Fruit fly (Drosophila melanogaster) whole organism, prepupa: ENCODE data around the gene CG32548.
A peak's percentile ranks its signal among the peaks of the same experiment; 100 is the strongest.

Experiments used
- Blimp-1 ChIP-seq: fragments of 200-800 bp; sonication (Bioruptor generic); optimal IDR thresholded peaks from 3 replicates; lab custom pipeline; 2017; ENCODE audit warnings: missing biosample characterization, missing genetic modification characterization, mild to moderate bottlenecking, moderate library complexity, missing genetic modification reagents
- CG10631 ChIP-seq: fragments of 200-800 bp; sonication (Bioruptor generic); optimal IDR thresholded peaks from 2 replicates; lab custom pipeline; 2016; ENCODE audit warnings: missing biosample characterization, missing genetic modification characterization
- CG11762 ChIP-seq: fragments of 200-800 bp; sonication (Bioruptor generic); optimal IDR thresholded peaks from 3 replicates; lab custom pipeline; 2016; ENCODE audit warnings: missing biosample characterization, missing genetic modification characterization; ENCODE audit not compliant: insufficient read depth
- CG11902 ChIP-seq: fragments of 200-800 bp; sonication (Bioruptor generic); optimal IDR thresholded peaks from 3 replicates; lab custom pipeline; 2016; ENCODE audit warnings: missing biosample characterization, missing genetic modification characterization
- CG15336 ChIP-seq: fragments of 200-800 bp; sonication (Bioruptor generic); IDR thresholded peaks from 2 replicates; pipeline ENCODE4 v1.3.6; 2022; ENCODE audit warnings: missing biosample characterization, missing genetic modification characterization
- CG1621 ChIP-seq: fragments of 200-800 bp; sonication (Bioruptor generic); optimal IDR thresholded peaks from 3 replicates; lab custom pipeline; 2018; ENCODE audit warnings: missing biosample characterization, mild to moderate bottlenecking, missing genetic modification characterization
- CG16779 ChIP-seq: fragments of 200-800 bp; sonication (Bioruptor generic); optimal IDR thresholded peaks from 3 replicates; lab custom pipeline; 2017; ENCODE audit warnings: missing biosample characterization, mild to moderate bottlenecking, missing genetic modification characterization
- CG3032 ChIP-seq: fragments of 200-800 bp; optimal IDR thresholded peaks from 2 replicates; lab custom pipeline; 2019; ENCODE audit warnings: missing biosample characterization, mild to moderate bottlenecking, missing genetic modification characterization, moderate library complexity
- CG32006 ChIP-seq: fragments of 200-800 bp; sonication (Bioruptor generic); optimal IDR thresholded peaks from 3 replicates; lab custom pipeline; 2017; ENCODE audit warnings: missing biosample characterization, mild to moderate bottlenecking, missing genetic modification characterization
- CG34406 ChIP-seq: fragments of 200-800 bp; sonication (Bioruptor generic); optimal IDR thresholded peaks from 3 replicates; lab custom pipeline; 2016; ENCODE audit warnings: missing biosample characterization, missing genetic modification characterization
- CG6163 ChIP-seq: fragments of 200-800 bp; sonication (Bioruptor generic); IDR thresholded peaks from 3 replicates; pipeline ENCODE4 v1.3.6; 2022; ENCODE audit warnings: missing biosample characterization, missing genetic modification characterization
- CG6276 ChIP-seq: fragments of 200-800 bp; sonication (Bioruptor generic); optimal IDR thresholded peaks from 2 replicates; lab custom pipeline; 2017; ENCODE audit warnings: missing biosample characterization, mild to moderate bottlenecking, missing genetic modification characterization
- CG6792 ChIP-seq: fragments of 200-800 bp; sonication (Bioruptor generic); optimal IDR thresholded peaks from 3 replicates; lab custom pipeline; 2016; ENCODE audit warnings: missing biosample characterization, missing genetic modification characterization
- CG6808 ChIP-seq: fragments of 200-800 bp; sonication (Bioruptor generic); optimal IDR thresholded peaks from 3 replicates; lab custom pipeline; 2017; ENCODE audit warnings: missing biosample characterization, missing genetic modification characterization, mild to moderate bottlenecking, moderate library complexity, missing genetic modification reagents
- CG8319 ChIP-seq: fragments of 200-800 bp; sonication (Bioruptor generic); optimal IDR thresholded peaks from 3 replicates; lab custom pipeline; 2016; ENCODE audit warnings: missing biosample characterization, missing genetic modification characterization
- CG8632 ChIP-seq: fragments of 200-800 bp; sonication (Bioruptor generic); optimal IDR thresholded peaks from 3 replicates; lab custom pipeline; 2016; ENCODE audit warnings: missing biosample characterization, missing genetic modification characterization
- CG9139 ChIP-seq: fragments of 200-800 bp; sonication (Bioruptor generic); optimal IDR thresholded peaks from 3 replicates; lab custom pipeline; 2017; ENCODE audit warnings: missing biosample characterization, mild to moderate bottlenecking, missing genetic modification characterization
- Eip75B ChIP-seq: fragments of 200-800 bp; sonication (Bioruptor generic); optimal IDR thresholded peaks from 3 replicates; lab custom pipeline; 2016; ENCODE audit warnings: missing biosample characterization, missing genetic modification characterization
- Eip78C ChIP-seq: fragments of 200-800 bp; sonication (Bioruptor generic); peaks from one replicate; lab custom pipeline; 2016; ENCODE audit warnings: missing biosample characterization, missing genetic modification characterization
- Ets96B ChIP-seq: fragments of 200-800 bp; optimal IDR thresholded peaks from 2 replicates; lab custom pipeline; 2019; ENCODE audit warnings: missing biosample characterization, mild to moderate bottlenecking, missing genetic modification characterization, moderate library complexity
- Hr38 ChIP-seq: sonication (Bioruptor generic); optimal IDR thresholded peaks from 2 replicates; lab custom pipeline; 2016; ENCODE audit warnings: missing biosample characterization, missing genetic modification characterization
- Hr4 ChIP-seq: fragments of 200-800 bp; sonication (Bioruptor generic); optimal IDR thresholded peaks from 3 replicates; lab custom pipeline; 2016; ENCODE audit warnings: missing biosample characterization, missing genetic modification characterization
- Lpt ChIP-seq: fragments of 200-800 bp; sonication (Bioruptor generic); optimal IDR thresholded peaks from 3 replicates; lab custom pipeline; 2016; ENCODE audit warnings: missing biosample characterization, missing genetic modification characterization
- Met ChIP-seq: fragments of 200-800 bp; sonication (Bioruptor generic); optimal IDR thresholded peaks from 3 replicates; lab custom pipeline; 2016; ENCODE audit warnings: missing biosample characterization, missing genetic modification characterization
- cyc ChIP-seq: fragments of 200-800 bp; sonication (Bioruptor generic); optimal IDR thresholded peaks from 3 replicates; lab custom pipeline; 2016; ENCODE audit warnings: missing biosample characterization, missing genetic modification characterization
- dsx ChIP-seq: fragments of 200-800 bp; optimal IDR thresholded peaks from 3 replicates; lab custom pipeline; 2019; ENCODE audit warnings: missing biosample characterization, mild to moderate bottlenecking, missing genetic modification characterization, moderate library complexity; ENCODE audit not compliant: poor library complexity, severe bottlenecking
- eg ChIP-seq: fragments of 200-800 bp; sonication (Bioruptor generic); IDR thresholded peaks from 3 replicates; pipeline ENCODE4 v1.3.6; 2022; ENCODE audit warnings: missing biosample characterization, missing genetic modification characterization
- esn ChIP-seq: fragments of 200-800 bp; sonication (Bioruptor generic); optimal IDR thresholded peaks from 2 replicates; lab custom pipeline; 2016; ENCODE audit warnings: missing biosample characterization, mild to moderate bottlenecking, missing genetic modification characterization, moderate library complexity
- fd59A ChIP-seq: fragments of 200-800 bp; sonication (Bioruptor generic); optimal IDR thresholded peaks from 2 replicates; lab custom pipeline; 2017; ENCODE audit warnings: missing biosample characterization, mild to moderate bottlenecking, missing genetic modification characterization, missing genetic modification reagents
- net ChIP-seq: fragments of 200-800 bp; sonication (Bioruptor generic); optimal IDR thresholded peaks from 3 replicates; lab custom pipeline; 2016; ENCODE audit warnings: missing biosample characterization, missing genetic modification characterization
- pdm3 ChIP-seq: fragments of 200-800 bp; sonication (Bioruptor generic); optimal IDR thresholded peaks from 3 replicates; lab custom pipeline; 2016; ENCODE audit warnings: missing biosample characterization, missing genetic modification characterization
- salr ChIP-seq, 2 experiments: fragments of 200-800 bp; sonication (Bioruptor generic); optimal IDR thresholded peaks; 3 replicates each; lab custom pipeline; 2016 to 2018; ENCODE audit warnings: missing biosample characterization in 2 of 2, missing genetic modification characterization in 2 of 2, mild to moderate bottlenecking in 1 of 2
- svp ChIP-seq: fragments of 200-800 bp; sonication (Bioruptor generic); peaks from one replicate; lab custom pipeline; 2016; ENCODE audit warnings: missing biosample characterization, missing genetic modification characterization
- topi ChIP-seq: fragments of 200-800 bp; sonication (Bioruptor generic); optimal IDR thresholded peaks from 3 replicates; lab custom pipeline; 2016; ENCODE audit warnings: missing biosample characterization, missing genetic modification characterization

CG32548 gene

DNA sequence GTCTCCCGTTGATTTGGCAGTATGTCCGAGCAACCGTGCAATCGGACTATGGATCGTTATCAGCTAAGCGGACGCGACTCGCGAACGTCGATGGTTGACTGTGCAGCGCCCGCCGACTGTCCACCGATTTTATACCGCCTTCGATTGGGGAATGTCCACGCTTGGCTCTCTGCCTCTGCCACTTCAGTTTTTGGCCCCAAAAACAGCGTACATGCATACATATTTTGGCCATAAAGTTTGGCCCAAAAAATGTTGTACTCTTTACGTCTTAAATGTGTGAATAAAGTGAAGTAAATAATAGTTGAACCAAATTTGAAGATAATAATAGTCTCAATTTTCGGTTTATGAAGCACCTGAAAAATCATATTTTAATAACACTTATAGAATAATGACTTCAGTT is at the start of gene CG32548:
Gene CG32548 (minus strand): TSS at position 101 of the 400 bp plus-strand sequence.
- no peak for TF ChIP-seq CG6792 (GFP tag; lab: Kevin White, UChicago)
- no peak for TF ChIP-seq pdm3 (GFP tag; lab: Kevin White, UChicago)
- no peak for TF ChIP-seq Hr38 (GFP tag; lab: Kevin White, UChicago)
- no peak for TF ChIP-seq CG32006 (GFP tag; lab: Kevin White, UChicago)
- no peak for TF ChIP-seq esn
- no peak for TF ChIP-seq Eip78C (GFP tag; lab: Kevin White, UChicago)
- no peak for TF ChIP-seq cyc
- TF ChIP-seq Blimp-1 (GFP tag; lab: Kevin White, UChicago), result no peak
- TF ChIP-seq CG6808 (GFP tag; lab: Kevin White, UChicago), result no peak
- no peak for TF ChIP-seq CG16779 (tag; lab: Kevin White, UChicago)
- no peak for TF ChIP-seq CG3032 (tag; lab: Kevin White, UChicago)
- no peak for TF ChIP-seq CG11902 (GFP tag; lab: Kevin White, UChicago)
- TF ChIP-seq CG10631 (GFP tag; lab: Kevin White, UChicago), result no peak

DNA sequence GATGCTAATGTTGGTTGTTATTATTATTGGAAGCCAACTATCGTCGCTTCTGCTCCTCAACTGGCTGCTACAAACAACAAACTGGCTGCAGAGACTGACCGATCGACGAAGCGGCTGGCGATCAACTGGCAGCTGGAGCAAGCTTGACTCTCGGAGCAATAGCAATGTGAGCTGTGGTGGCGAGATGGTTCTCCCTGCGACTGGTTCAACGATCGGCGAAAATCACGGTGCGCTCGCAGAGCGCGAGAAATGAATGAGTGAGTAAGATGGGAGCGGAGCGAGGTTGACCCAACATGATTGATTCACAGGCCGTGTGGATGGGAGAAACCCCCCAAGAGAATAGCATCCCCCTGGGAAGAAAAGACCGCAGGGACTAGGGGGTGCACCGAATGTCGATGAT is 49.1 kb upstream of the CG32548 start, which contains the start of gene CG15046:
Gene CG15046 (minus strand): TSS at position 112 of the 400 bp plus-strand sequence.
- TF ChIP-seq topi (GFP tag; lab: Kevin White, UChicago) (no peak), Eip78C (GFP tag; lab: Kevin White, UChicago) (peak; percentile 52), dsx (GFP tag; lab: Kevin White, UChicago) (no peak), CG6163 (GFP tag; lab: Robert Waterston, UW) (peak; percentile 55; the same call in 1 of the 3 replicates), CG8632 (GFP tag; lab: Kevin White, UChicago) (no peak), CG15336 (GFP tag; lab: Robert Waterston, UW) (peak; percentile 51; the same call in 1 of the 2 replicates), svp (peak; percentile 56), eg (GFP tag; lab: Robert Waterston, UW) (0 out of 3 replicates have a peak, but pooled peaks have one; percentile 18), CG1621 (tag; lab: Kevin White, UChicago) (peak; percentile 15), CG6276 (GFP tag; lab: Kevin White, UChicago) (peak; percentile 15)
- TF ChIP-seq, all 60 proteins: peak for 7

DNA sequence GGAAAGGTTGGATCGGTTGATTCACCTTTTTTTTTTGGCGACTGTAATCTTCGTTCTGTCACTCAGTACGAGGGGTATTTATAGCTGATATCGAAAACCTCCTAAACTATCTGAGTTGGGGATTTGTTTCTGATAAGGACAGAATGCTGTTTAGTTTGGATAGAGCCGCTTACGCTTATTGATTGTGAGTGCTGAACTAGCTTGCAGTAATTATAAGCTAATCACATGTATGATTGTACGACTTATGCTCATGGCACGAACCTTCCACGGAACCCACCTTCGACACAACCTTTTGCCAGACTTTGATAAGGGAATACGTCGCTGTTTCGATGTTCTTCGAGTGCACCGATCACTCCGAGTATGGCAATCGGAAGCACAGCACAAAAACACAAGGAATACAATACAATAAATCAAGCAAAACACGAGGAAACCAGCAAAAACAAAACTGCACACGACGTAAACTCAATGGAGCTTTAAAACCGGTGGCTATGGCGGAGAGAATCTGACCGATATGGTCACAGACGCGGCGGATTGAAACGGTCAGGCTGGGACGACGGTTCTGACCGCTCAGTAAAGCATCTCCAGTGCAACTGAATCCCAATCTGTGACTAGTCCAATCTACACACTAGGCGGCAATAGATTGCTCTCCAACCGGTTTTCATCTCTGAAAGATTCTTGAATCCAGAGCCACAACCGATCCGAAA is 46.1 kb upstream of the CG32548 start, which contains the start of gene psh:
Gene psh (minus strand): TSS at position 566 of the 704 bp plus-strand sequence.
- TF ChIP-seq Hr4 (GFP tag; lab: Kevin White, UChicago) (peak; percentile 26), Met (GFP tag; lab: Kevin White, UChicago) (no peak), CG3032 (tag; lab: Kevin White, UChicago) (no peak), Ets96B (tag; lab: Kevin White, UChicago) (no peak), Lpt (GFP tag; lab: Kevin White, UChicago) (no peak), CG6276 (GFP tag; lab: Kevin White, UChicago) (no peak), dsx (GFP tag; lab: Kevin White, UChicago) (no peak), net (peak; percentile 12), CG11762 (GFP tag; lab: Kevin White, UChicago) (no peak), Eip75B (GFP tag; lab: Kevin White, UChicago) (peak; percentile 21), cyc (no peak), fd59A (GFP tag; lab: Kevin White, UChicago) (no peak), CG6792 (GFP tag; lab: Kevin White, UChicago) (no peak), CG8319 (GFP tag; lab: Kevin White, UChicago) (no peak), Blimp-1 (GFP tag; lab: Kevin White, UChicago) (no peak), CG9139 (peak; percentile 20), svp (peak; percentile 98), salr (GFP tag; optimal IDR thresholded peaks at IDR 0.05; lab: Kevin White, UChicago) (no peak), CG6808 (GFP tag; lab: Kevin White, UChicago) (peak; percentile 13), CG32006 (GFP tag; lab: Kevin White, UChicago) (peak; percentile 41), pdm3 (GFP tag; lab: Kevin White, UChicago) (no peak), esn (peak; percentile 17), CG1621 (tag; lab: Kevin White, UChicago) (peak; percentile 67), CG34406 (peak; percentile 2)
- TF ChIP-seq, all 60 proteins: peak for 10
